Worm (Caenorhabditis elegans) whole organism, young adult: Measurements from ENCODE around the gene C42D8.1.

Experiments used
- C06A6.2 ChIP-seq: fragments of 200-800 bp; sonication (Bioruptor generic); conservative IDR thresholded peaks from 2 replicates; pipeline ENCODE4 v1.3.6; 2022; ENCODE audit warnings: missing genetic modification characterization, missing compliant biosample characterization
- F10E7.11 ChIP-seq: sonication (generic microtip); optimal IDR thresholded peaks from 2 replicates; lab custom pipeline; 2017; ENCODE audit warnings: mild to moderate bottlenecking, missing genetic modification characterization, moderate library complexity, missing compliant biosample characterization
- F22D6.2 ChIP-seq: sonication (generic microtip); optimal IDR thresholded peaks from 2 replicates; lab custom pipeline; 2016; ENCODE audit warnings: mild to moderate bottlenecking, missing genetic modification characterization, missing compliant biosample characterization
- F33H1.4 ChIP-seq: fragments of 200-800 bp; sonication (Bioruptor generic); IDR thresholded peaks from 2 replicates; pipeline ENCODE4 v1.3.6; 2022; ENCODE audit warnings: missing genetic modification reagents, missing genetic modification characterization, missing compliant biosample characterization
- F49E8.2 ChIP-seq: sonication (generic microtip); optimal IDR thresholded peaks from 3 replicates; lab custom pipeline; 2017; ENCODE audit warnings: missing genetic modification characterization, mild to moderate bottlenecking, missing compliant biosample characterization, antibody characterized with exemption, moderate library complexity; ENCODE audit not compliant: insufficient read depth
- K12H6.12 ChIP-seq: fragments of 200-800 bp; sonication (Bioruptor generic); optimal IDR thresholded peaks from 2 replicates; lab custom pipeline; 2018; ENCODE audit warnings: mild to moderate bottlenecking, missing genetic modification characterization, missing compliant biosample characterization
- T07F8.4 ChIP-seq: sonication (generic microtip); optimal IDR thresholded peaks from 2 replicates; lab custom pipeline; 2016; ENCODE audit warnings: mild to moderate bottlenecking, missing genetic modification characterization, moderate library complexity, missing compliant biosample characterization
- Y53F4B.3 ChIP-seq: fragments of 200-800 bp; sonication (Bioruptor generic); IDR thresholded peaks from 2 replicates; pipeline ENCODE4 v1.3.6; 2022; ENCODE audit warnings: missing genetic modification reagents, missing genetic modification characterization, missing compliant biosample characterization
- Y56A3A.18 ChIP-seq: fragments of 200-800 bp; sonication (Bioruptor generic); IDR thresholded peaks from 2 replicates; pipeline ENCODE4 v1.3.6; 2022; ENCODE audit warnings: missing genetic modification reagents, missing genetic modification characterization, missing compliant biosample characterization
- Y67H2A.10 ChIP-seq: fragments of 200-800 bp; sonication (Bioruptor generic); conservative IDR thresholded peaks from 2 replicates; pipeline ENCODE4 v1.3.6; 2022; ENCODE audit warnings: missing genetic modification reagents, missing genetic modification characterization, missing compliant biosample characterization
- Y95B8A.8 ChIP-seq: fragments of 200-800 bp; sonication (Bioruptor generic); IDR thresholded peaks from 2 replicates; pipeline ENCODE4 v1.3.6; 2022; ENCODE audit warnings: missing genetic modification reagents, missing genetic modification characterization, missing compliant biosample characterization
- ZK185.1 ChIP-seq: sonication (generic microtip); optimal IDR thresholded peaks from 2 replicates; lab custom pipeline; 2016; ENCODE audit warnings: mild to moderate bottlenecking, missing genetic modification characterization, missing compliant biosample characterization; ENCODE audit not compliant: poor library complexity, severe bottlenecking
- ama-1 ChIP-seq, 3 experiments: fragments of 150-350 bp in 1 of 3; sonication (generic microtip) in 2 of 3; optimal IDR thresholded peaks; 2 replicates each; lab custom pipeline; 2014 to 2018; ENCODE audit warnings: missing biosample characterization in 2 of 3, missing genetic modification characterization in 2 of 3, missing genetic modification reagents in 2 of 3
- aptf-3 ChIP-seq: fragments of 200-800 bp; sonication (Bioruptor generic); IDR thresholded peaks from 2 replicates; pipeline ENCODE4 v1.3.6; 2022; ENCODE audit warnings: missing genetic modification characterization, missing compliant biosample characterization
- attf-5 ChIP-seq: fragments of 200-800 bp; sonication (Bioruptor generic); optimal IDR thresholded peaks from 2 replicates; lab custom pipeline; 2018; ENCODE audit warnings: mild to moderate bottlenecking, missing genetic modification characterization, missing compliant biosample characterization
- bed-2 ChIP-seq: fragments of 200-800 bp; sonication (Bioruptor generic); IDR thresholded peaks from 2 replicates; pipeline ENCODE4 v1.3.6; 2022; ENCODE audit warnings: missing genetic modification reagents, missing genetic modification characterization, missing compliant biosample characterization
- ccch-3 ChIP-seq: fragments of 200-800 bp; sonication (Bioruptor generic); optimal IDR thresholded peaks from 2 replicates; lab custom pipeline; 2018; ENCODE audit warnings: mild to moderate bottlenecking, missing genetic modification characterization, missing compliant biosample characterization
- cebp-2 ChIP-seq: fragments of 200-800 bp; sonication (Bioruptor generic); IDR thresholded peaks from 2 replicates; pipeline ENCODE4 v1.3.6; 2022; ENCODE audit warnings: missing genetic modification characterization, missing compliant biosample characterization
- ceh-40 ChIP-seq: fragments of 200-800 bp; sonication (Bioruptor generic); IDR thresholded peaks from 2 replicates; pipeline ENCODE4 v1.3.6; 2022; ENCODE audit warnings: missing genetic modification characterization, missing compliant biosample characterization
- ceh-58 ChIP-seq: fragments of 200-800 bp; sonication (Bioruptor generic); IDR thresholded peaks from 2 replicates; pipeline ENCODE4 v1.3.6; 2022; ENCODE audit warnings: missing genetic modification characterization, missing compliant biosample characterization
- chd-7 ChIP-seq: sonication (generic microtip); optimal IDR thresholded peaks from 2 replicates; lab custom pipeline; 2016; ENCODE audit warnings: mild to moderate bottlenecking, missing genetic modification characterization, moderate library complexity, missing compliant biosample characterization
- dox-1 ChIP-seq: fragments of 200-800 bp; sonication (Bioruptor generic); IDR thresholded peaks from 2 replicates; pipeline ENCODE4 v1.3.6; 2022; ENCODE audit warnings: missing genetic modification reagents, missing genetic modification characterization, missing compliant biosample characterization
- dpl-1 ChIP-seq: fragments of 150-350 bp; optimal IDR thresholded peaks from 2 replicates; lab custom pipeline; 2014; ENCODE audit warnings: missing biosample characterization, missing genetic modification reagents, missing genetic modification characterization
- egl-18 ChIP-seq: fragments of 200-800 bp; sonication (Bioruptor generic); IDR thresholded peaks from 2 replicates; pipeline ENCODE4 v1.3.6; 2022; ENCODE audit warnings: missing genetic modification reagents, missing genetic modification characterization, missing compliant biosample characterization
- egrh-3 ChIP-seq: fragments of 200-800 bp; sonication (Bioruptor generic); IDR thresholded peaks from 2 replicates; pipeline ENCODE4 v1.3.6; 2022; ENCODE audit warnings: missing genetic modification reagents, missing genetic modification characterization, missing compliant biosample characterization
- ekl-4 ChIP-seq: fragments of 200-800 bp; sonication (Bioruptor generic); IDR thresholded peaks from 2 replicates; pipeline ENCODE4 v1.3.6; 2022; ENCODE audit warnings: missing genetic modification reagents, missing genetic modification characterization, missing compliant biosample characterization
- him-1 ChIP-seq: sonication (generic microtip); optimal IDR thresholded peaks from 2 replicates; lab custom pipeline; 2016; ENCODE audit warnings: missing genotype, missing genetic modification reagents, missing genetic modification characterization, missing compliant biosample characterization
- hsf-1 ChIP-seq: fragments of 200-800 bp; sonication (Bioruptor generic); IDR thresholded peaks from 2 replicates; pipeline ENCODE4 v1.3.6; 2022; ENCODE audit warnings: missing genetic modification reagents, missing genetic modification characterization, missing compliant biosample characterization
- lin-40 ChIP-seq: sonication (generic microtip); optimal IDR thresholded peaks from 2 replicates; lab custom pipeline; 2016; ENCODE audit warnings: missing genetic modification characterization, mild to moderate bottlenecking, missing compliant biosample characterization, missing genotype, missing genetic modification reagents
- lsl-1 ChIP-seq: fragments of 200-800 bp; sonication (Bioruptor generic); optimal IDR thresholded peaks from 2 replicates; lab custom pipeline; 2018; ENCODE audit warnings: mild to moderate bottlenecking, missing genetic modification characterization, moderate library complexity, missing compliant biosample characterization
- madf-3 ChIP-seq: fragments of 200-800 bp; sonication (Bioruptor generic); IDR thresholded peaks from 2 replicates; pipeline ENCODE4 v1.3.6; 2022; ENCODE audit warnings: missing genetic modification reagents, missing genetic modification characterization, missing compliant biosample characterization
- madf-6 ChIP-seq: fragments of 200-800 bp; sonication (Bioruptor generic); IDR thresholded peaks from 2 replicates; pipeline ENCODE4 v1.3.6; 2022; ENCODE audit warnings: missing genetic modification reagents, missing genetic modification characterization, missing compliant biosample characterization
- mcd-1 ChIP-seq: fragments of 200-800 bp; sonication (Bioruptor generic); IDR thresholded peaks from 2 replicates; pipeline ENCODE4 v1.3.6; 2022; ENCODE audit warnings: missing genetic modification reagents, missing genetic modification characterization, missing compliant biosample characterization
- mel-28 ChIP-seq: sonication (generic microtip); optimal IDR thresholded peaks from 2 replicates; lab custom pipeline; 2016; ENCODE audit warnings: borderline replicate concordance, mild to moderate bottlenecking, missing genetic modification characterization, missing compliant biosample characterization
- mes-4 ChIP-seq: sonication (generic microtip); optimal IDR thresholded peaks from 2 replicates; lab custom pipeline; 2016; ENCODE audit warnings: missing genotype, missing genetic modification characterization, missing compliant biosample characterization
- nhr-179 ChIP-seq: sonication (generic microtip); optimal IDR thresholded peaks from 2 replicates; lab custom pipeline; 2016; ENCODE audit warnings: mild to moderate bottlenecking, missing genetic modification characterization, missing compliant biosample characterization
- nhr-80 ChIP-seq: sonication (generic microtip); optimal IDR thresholded peaks from 2 replicates; lab custom pipeline; 2016; ENCODE audit warnings: missing genetic modification characterization, missing compliant biosample characterization
- rec-8 ChIP-seq, 2 experiments: sonication (generic microtip); optimal IDR thresholded peaks; 2 replicates each; lab custom pipeline; 2016; ENCODE audit warnings: mild to moderate bottlenecking in 2 of 2, missing genetic modification characterization in 2 of 2, missing genetic modification reagents in 2 of 2, missing genotype in 2 of 2, missing biosample characterization in 1 of 2, missing compliant biosample characterization in 1 of 2, moderate library complexity in 1 of 2
- snpc-1.1 ChIP-seq: sonication (generic microtip); optimal IDR thresholded peaks from 2 replicates; lab custom pipeline; 2017; ENCODE audit warnings: missing genetic modification characterization, mild to moderate bottlenecking, missing compliant biosample characterization, antibody characterized with exemption, moderate library complexity, missing genotype, missing genetic modification reagents; ENCODE audit not compliant: insufficient read depth
- snpc-1.3 ChIP-seq: sonication (generic microtip); optimal IDR thresholded peaks from 2 replicates; lab custom pipeline; 2017; ENCODE audit warnings: missing genetic modification characterization, mild to moderate bottlenecking, missing compliant biosample characterization, antibody characterized with exemption, moderate library complexity, missing genotype, missing genetic modification reagents; ENCODE audit not compliant: insufficient read depth
- snpc-4 ChIP-seq, 5 experiments: fragments of 150-350 bp in 1 of 5; sonication (generic microtip) in 4 of 5; optimal IDR thresholded peaks; 2 replicates each; lab custom pipeline; 2014 to 2018; ENCODE audit warnings: missing genetic modification characterization in 5 of 5, missing biosample characterization in 3 of 5, antibody characterized with exemption in 2 of 5, mild to moderate bottlenecking in 2 of 5, missing compliant biosample characterization in 2 of 5, missing genotype in 2 of 5, moderate library complexity in 2 of 5, missing genetic modification reagents in 1 of 5
- tbx-9 ChIP-seq: sonication (generic microtip); optimal IDR thresholded peaks from 2 replicates; lab custom pipeline; 2016; ENCODE audit warnings: borderline replicate concordance, missing genetic modification characterization, inconsistent platforms, missing compliant biosample characterization
- zim-3 ChIP-seq: sonication (generic microtip); optimal IDR thresholded peaks from 2 replicates; lab custom pipeline; 2017; ENCODE audit warnings: mild to moderate bottlenecking, missing genetic modification characterization, moderate library complexity, missing compliant biosample characterization
- ztf-26 ChIP-seq: sonication (generic microtip); optimal IDR thresholded peaks from 2 replicates; lab custom pipeline; 2017; ENCODE audit warnings: missing genetic modification characterization, missing compliant biosample characterization
- ztf-6 ChIP-seq: fragments of 200-800 bp; sonication (Bioruptor generic); IDR thresholded peaks from 2 replicates; pipeline ENCODE4 v1.3.6; 2022; ENCODE audit warnings: missing genetic modification reagents, missing genetic modification characterization, missing compliant biosample characterization

Gene C42D8.1

DNA sequence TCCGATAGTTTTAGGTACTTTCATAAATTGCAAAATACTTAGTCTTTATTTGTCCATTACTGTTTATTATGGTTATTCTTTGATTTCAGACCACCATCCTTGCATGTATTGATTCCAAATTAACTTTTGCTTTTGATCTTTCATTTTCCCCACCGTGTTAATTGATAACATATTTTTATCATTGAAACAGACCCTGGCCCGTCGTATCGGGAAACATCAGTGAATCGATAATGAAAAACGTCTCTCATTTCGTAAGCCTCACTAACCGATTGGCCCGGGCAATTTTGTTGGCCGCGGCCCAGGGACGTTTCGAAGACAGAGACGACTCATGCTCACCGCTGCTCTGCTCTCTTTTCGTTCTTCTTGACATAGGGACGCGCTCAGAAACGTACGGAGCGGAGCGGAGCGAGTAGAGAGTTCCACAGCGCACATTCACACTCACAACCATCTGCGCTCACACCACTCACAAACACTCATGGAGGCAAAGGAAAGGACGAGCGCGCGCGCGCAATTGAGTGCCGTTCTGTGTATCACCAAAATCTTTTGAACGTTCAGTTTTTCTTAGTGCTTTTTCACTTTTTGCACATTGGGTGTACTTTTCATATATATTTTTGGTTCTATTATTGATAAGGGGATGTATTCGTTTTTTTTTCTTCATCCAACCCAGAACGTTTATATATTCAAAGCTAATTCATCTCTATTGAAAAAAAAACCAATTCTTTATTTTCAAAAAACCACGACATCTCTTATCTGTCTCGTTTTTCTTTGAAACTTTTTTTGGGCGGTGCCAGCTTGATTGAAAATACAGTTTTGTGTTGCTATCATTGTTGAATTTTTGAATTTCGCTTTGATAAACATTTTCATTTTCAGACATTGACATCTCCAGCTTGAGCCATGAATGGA, 45.3 kb upstream of the C42D8.1 start, which contains the start of gene C24H10.2 (continued):
- no peak for TF ChIP-seq dpl-1 (GFP tag; lab: Kevin White, UChicago)
- TF ChIP-seq nhr-179 (tag; lab: Kevin White, UChicago), result no peak
- no peak for TF ChIP-seq F22D6.2 (tag; lab: Kevin White, UChicago)
- TF ChIP-seq lin-40 (tag; lab: Kevin White, UChicago), result peak; percentile 37
- no peak for TF ChIP-seq F10E7.11 (tag; lab: Kevin White, UChicago)
- no peak for TF ChIP-seq ccch-3
- TF ChIP-seq F49E8.2, result no peak
- no peak for TF ChIP-seq tbx-9 (tag; lab: Kevin White, UChicago)
- no peak for TF ChIP-seq madf-3 (GFP tag; lab: Robert Waterston, UW)
- no peak for TF ChIP-seq Y53F4B.3 (GFP tag; lab: Robert Waterston, UW)
- no peak for TF ChIP-seq ceh-40 (GFP tag; lab: Robert Waterston, UW)
- TF ChIP-seq zim-3 (tag; lab: Kevin White, UChicago), result no peak
- TF ChIP-seq egl-18 (GFP tag; lab: Robert Waterston, UW), result no peak
- TF ChIP-seq Y95B8A.8 (GFP tag; lab: Robert Waterston, UW), result no peak
- TF ChIP-seq aptf-3 (GFP tag; lab: Robert Waterston, UW), result no peak
- no peak for TF ChIP-seq snpc-4 (GFP tag; optimal IDR thresholded peaks at IDR 0.05; lab: Kevin White, UChicago)
- TF ChIP-seq snpc-4 (tag; optimal IDR thresholded peaks at IDR 0.05; lab: Kevin White, UChicago), result no peak
- TF ChIP-seq Y67H2A.10 (GFP tag; lab: Robert Waterston, UW), result no peak
- no peak for TF ChIP-seq ama-1 (optimal IDR thresholded peaks at IDR 0.05; lab: Kevin White, UChicago)
- TF ChIP-seq ama-1 (GFP tag; optimal IDR thresholded peaks at IDR 0.05; lab: Kevin White, UChicago), result no peak
- peak; percentile 23 for TF ChIP-seq chd-7 (tag; lab: Kevin White, UChicago)
- TF ChIP-seq ztf-26 (tag; lab: Kevin White, UChicago), result no peak
- TF ChIP-seq T07F8.4, result no peak
- TF ChIP-seq ZK185.1, result no peak
- TF ChIP-seq hsf-1 (GFP tag; lab: Robert Waterston, UW), result no peak
- TF ChIP-seq K12H6.12 (tag; lab: Kevin White, UChicago), result peak; percentile 71
- 0 out of 2 replicates have a peak, but pooled peaks have one; percentile 18 for TF ChIP-seq mcd-1 (GFP tag; lab: Robert Waterston, UW)
- no peak for TF ChIP-seq C06A6.2
- no peak for TF ChIP-seq bed-2 (GFP tag; lab: Robert Waterston, UW)
- TF ChIP-seq snpc-1.1 (tag; lab: Kevin White, UChicago), result no peak
- TF ChIP-seq mel-28, result no peak
- TF ChIP-seq ekl-4, result 0 out of 2 replicates have a peak, but pooled peaks have one; percentile 25
- TF ChIP-seq Y56A3A.18 (GFP tag; lab: Robert Waterston, UW), result no peak
- TF ChIP-seq ztf-6 (GFP tag; lab: Robert Waterston, UW), result no peak
- no peak for TF ChIP-seq lsl-1 (GFP tag; lab: Kevin White, UChicago)
- no peak for TF ChIP-seq him-1 (tag; lab: Kevin White, UChicago)
- TF ChIP-seq rec-8 (tag; optimal IDR thresholded peaks at IDR 0.05; lab: Kevin White, UChicago), result no peak
- TF ChIP-seq dox-1 (GFP tag; lab: Robert Waterston, UW), result peak; percentile 79
- no peak for TF ChIP-seq ceh-58 (GFP tag; lab: Robert Waterston, UW)
- TF ChIP-seq madf-6 (GFP tag; lab: Robert Waterston, UW), result no peak
- TF ChIP-seq mes-4 (tag; lab: Kevin White, UChicago), result no peak
- TF ChIP-seq egrh-3 (GFP tag; lab: Robert Waterston, UW), result no peak; the same call in 1 of the 2 replicates
- TF ChIP-seq cebp-2, result no peak
- TF ChIP-seq F33H1.4 (GFP tag; lab: Robert Waterston, UW), result no peak
- no peak for TF ChIP-seq snpc-1.3
- peak; percentile 39 for TF ChIP-seq attf-5
- TF ChIP-seq nhr-80 (tag; lab: Kevin White, UChicago), result peak; percentile 75
